Fruit fly (Drosophila melanogaster) whole organism, prepupa: ENCODE data around the gene CAH5.

Experiments
- Blimp-1 ChIP-seq: fragments of 200-800 bp; sonication (Bioruptor generic); optimal IDR thresholded peaks from 3 replicates; lab custom pipeline; 2017; ENCODE audit warnings: missing biosample characterization, missing genetic modification characterization, mild to moderate bottlenecking, moderate library complexity, missing genetic modification reagents
- CG10631 ChIP-seq: fragments of 200-800 bp; sonication (Bioruptor generic); optimal IDR thresholded peaks from 2 replicates; lab custom pipeline; 2016; ENCODE audit warnings: missing biosample characterization, missing genetic modification characterization
- CG10669 ChIP-seq: fragments of 200-800 bp; sonication (Bioruptor generic); optimal IDR thresholded peaks from 3 replicates; lab custom pipeline; 2018; ENCODE audit warnings: missing biosample characterization, mild to moderate bottlenecking, missing genetic modification characterization, moderate library complexity
- CG11294 ChIP-seq: fragments of 200-800 bp; sonication (Bioruptor generic); IDR thresholded peaks from 2 replicates; pipeline ENCODE4 v1.3.6; 2022; ENCODE audit warnings: missing biosample characterization, missing genetic modification characterization
- CG11762 ChIP-seq: fragments of 200-800 bp; sonication (Bioruptor generic); optimal IDR thresholded peaks from 3 replicates; lab custom pipeline; 2016; ENCODE audit warnings: missing biosample characterization, missing genetic modification characterization; ENCODE audit not compliant: insufficient read depth
- CG11902 ChIP-seq: fragments of 200-800 bp; sonication (Bioruptor generic); optimal IDR thresholded peaks from 3 replicates; lab custom pipeline; 2016; ENCODE audit warnings: missing biosample characterization, missing genetic modification characterization
- CG1621 ChIP-seq: fragments of 200-800 bp; sonication (Bioruptor generic); optimal IDR thresholded peaks from 3 replicates; lab custom pipeline; 2018; ENCODE audit warnings: missing biosample characterization, mild to moderate bottlenecking, missing genetic modification characterization
- CG31627 ChIP-seq: fragments of 200-800 bp; sonication (Bioruptor generic); optimal IDR thresholded peaks from 3 replicates; lab custom pipeline; 2016; ENCODE audit warnings: missing biosample characterization, missing genetic modification characterization
- CG34406 ChIP-seq: fragments of 200-800 bp; sonication (Bioruptor generic); optimal IDR thresholded peaks from 3 replicates; lab custom pipeline; 2016; ENCODE audit warnings: missing biosample characterization, missing genetic modification characterization
- CG3919 ChIP-seq: fragments of 200-800 bp; sonication (Bioruptor generic); optimal IDR thresholded peaks from 3 replicates; lab custom pipeline; 2016; ENCODE audit warnings: missing biosample characterization, missing genetic modification characterization
- CG6163 ChIP-seq: fragments of 200-800 bp; sonication (Bioruptor generic); IDR thresholded peaks from 3 replicates; pipeline ENCODE4 v1.3.6; 2022; ENCODE audit warnings: missing biosample characterization, missing genetic modification characterization
- CG6276 ChIP-seq: fragments of 200-800 bp; sonication (Bioruptor generic); optimal IDR thresholded peaks from 2 replicates; lab custom pipeline; 2017; ENCODE audit warnings: missing biosample characterization, mild to moderate bottlenecking, missing genetic modification characterization
- CG6792 ChIP-seq: fragments of 200-800 bp; sonication (Bioruptor generic); optimal IDR thresholded peaks from 3 replicates; lab custom pipeline; 2016; ENCODE audit warnings: missing biosample characterization, missing genetic modification characterization
- CG6808 ChIP-seq: fragments of 200-800 bp; sonication (Bioruptor generic); optimal IDR thresholded peaks from 3 replicates; lab custom pipeline; 2017; ENCODE audit warnings: missing biosample characterization, missing genetic modification characterization, mild to moderate bottlenecking, moderate library complexity, missing genetic modification reagents
- CG6854 ChIP-seq: fragments of 200-800 bp; sonication (Bioruptor generic); optimal IDR thresholded peaks from 2 replicates; lab custom pipeline; 2017; ENCODE audit warnings: missing biosample characterization, mild to moderate bottlenecking, missing genetic modification characterization
- Eip75B ChIP-seq: fragments of 200-800 bp; sonication (Bioruptor generic); optimal IDR thresholded peaks from 3 replicates; lab custom pipeline; 2016; ENCODE audit warnings: missing biosample characterization, missing genetic modification characterization
- Eip78C ChIP-seq: fragments of 200-800 bp; sonication (Bioruptor generic); peaks from one replicate; lab custom pipeline; 2016; ENCODE audit warnings: missing biosample characterization, missing genetic modification characterization
- Ets96B ChIP-seq: fragments of 200-800 bp; optimal IDR thresholded peaks from 2 replicates; lab custom pipeline; 2019; ENCODE audit warnings: missing biosample characterization, mild to moderate bottlenecking, missing genetic modification characterization, moderate library complexity
- Hr38 ChIP-seq: sonication (Bioruptor generic); optimal IDR thresholded peaks from 2 replicates; lab custom pipeline; 2016; ENCODE audit warnings: missing biosample characterization, missing genetic modification characterization
- Hr39 ChIP-seq: fragments of 200-800 bp; sonication (Bioruptor generic); optimal IDR thresholded peaks from 2 replicates; lab custom pipeline; 2016; ENCODE audit warnings: missing biosample characterization, missing genetic modification characterization
- Hr4 ChIP-seq: fragments of 200-800 bp; sonication (Bioruptor generic); optimal IDR thresholded peaks from 3 replicates; lab custom pipeline; 2016; ENCODE audit warnings: missing biosample characterization, missing genetic modification characterization
- Lpt ChIP-seq: fragments of 200-800 bp; sonication (Bioruptor generic); optimal IDR thresholded peaks from 3 replicates; lab custom pipeline; 2016; ENCODE audit warnings: missing biosample characterization, missing genetic modification characterization
- Met ChIP-seq: fragments of 200-800 bp; sonication (Bioruptor generic); optimal IDR thresholded peaks from 3 replicates; lab custom pipeline; 2016; ENCODE audit warnings: missing biosample characterization, missing genetic modification characterization
- OdsH ChIP-seq: fragments of 200-800 bp; sonication (Bioruptor generic); optimal IDR thresholded peaks from 3 replicates; lab custom pipeline; 2016; ENCODE audit warnings: missing biosample characterization, missing genetic modification characterization
- Smox ChIP-seq: fragments of 200-800 bp; sonication (Bioruptor generic); optimal IDR thresholded peaks from 3 replicates; lab custom pipeline; 2016; ENCODE audit warnings: missing biosample characterization, missing genetic modification characterization
- Sox102F ChIP-seq: fragments of 200-800 bp; sonication (Bioruptor generic); optimal IDR thresholded peaks from 2 replicates; lab custom pipeline; 2016; ENCODE audit warnings: missing biosample characterization, mild to moderate bottlenecking, missing genetic modification characterization
- Sox14 ChIP-seq: fragments of 200-800 bp; sonication (Bioruptor generic); optimal IDR thresholded peaks from 3 replicates; lab custom pipeline; 2016; ENCODE audit warnings: missing biosample characterization, missing genetic modification characterization
- achi ChIP-seq: fragments of 200-800 bp; sonication (Bioruptor generic); optimal IDR thresholded peaks from 3 replicates; lab custom pipeline; 2016; ENCODE audit warnings: missing biosample characterization, missing genetic modification characterization
- acj6 ChIP-seq: fragments of 200-800 bp; sonication (Bioruptor generic); optimal IDR thresholded peaks from 3 replicates; lab custom pipeline; 2016; ENCODE audit warnings: missing biosample characterization, missing genetic modification characterization
- cyc ChIP-seq: fragments of 200-800 bp; sonication (Bioruptor generic); optimal IDR thresholded peaks from 3 replicates; lab custom pipeline; 2016; ENCODE audit warnings: missing biosample characterization, missing genetic modification characterization
- dac ChIP-seq: fragments of 200-800 bp; sonication (Bioruptor generic); optimal IDR thresholded peaks from 2 replicates; lab custom pipeline; 2017; ENCODE audit warnings: missing biosample characterization, mild to moderate bottlenecking, missing genetic modification characterization
- esn ChIP-seq: fragments of 200-800 bp; sonication (Bioruptor generic); optimal IDR thresholded peaks from 2 replicates; lab custom pipeline; 2016; ENCODE audit warnings: missing biosample characterization, mild to moderate bottlenecking, missing genetic modification characterization, moderate library complexity
- fd59A ChIP-seq: fragments of 200-800 bp; sonication (Bioruptor generic); optimal IDR thresholded peaks from 2 replicates; lab custom pipeline; 2017; ENCODE audit warnings: missing biosample characterization, mild to moderate bottlenecking, missing genetic modification characterization, missing genetic modification reagents
- fd85E ChIP-seq: fragments of 200-800 bp; sonication (Bioruptor generic); optimal IDR thresholded peaks from 3 replicates; lab custom pipeline; 2016; ENCODE audit warnings: missing biosample characterization, missing genetic modification characterization
- fkh ChIP-seq: fragments of 200-800 bp; sonication (Bioruptor generic); optimal IDR thresholded peaks from 3 replicates; lab custom pipeline; 2017; ENCODE audit warnings: missing biosample characterization, mild to moderate bottlenecking, missing genetic modification characterization, moderate library complexity
- lz ChIP-seq: fragments of 200-800 bp; sonication (Bioruptor generic); optimal IDR thresholded peaks from 3 replicates; lab custom pipeline; 2016; ENCODE audit warnings: missing biosample characterization, missing genetic modification characterization
- net ChIP-seq: fragments of 200-800 bp; sonication (Bioruptor generic); optimal IDR thresholded peaks from 3 replicates; lab custom pipeline; 2016; ENCODE audit warnings: missing biosample characterization, missing genetic modification characterization
- spab ChIP-seq: fragments of 200-800 bp; sonication (Bioruptor generic); optimal IDR thresholded peaks from 2 replicates; lab custom pipeline; 2017; ENCODE audit warnings: missing biosample characterization, mild to moderate bottlenecking, missing genetic modification characterization, missing genetic modification reagents
- ss ChIP-seq, 2 experiments: fragments of 200-800 bp; sonication (Bioruptor generic); optimal IDR thresholded peaks; 2 replicates in 1 of 2; 3 replicates in 1 of 2; lab custom pipeline; 2017 to 2018; ENCODE audit warnings: mild to moderate bottlenecking in 2 of 2, missing biosample characterization in 2 of 2, missing genetic modification characterization in 2 of 2, moderate library complexity in 1 of 2
- svp ChIP-seq: fragments of 200-800 bp; sonication (Bioruptor generic); peaks from one replicate; lab custom pipeline; 2016; ENCODE audit warnings: missing biosample characterization, missing genetic modification characterization
- topi ChIP-seq: fragments of 200-800 bp; sonication (Bioruptor generic); optimal IDR thresholded peaks from 3 replicates; lab custom pipeline; 2016; ENCODE audit warnings: missing biosample characterization, missing genetic modification characterization
- vri ChIP-seq: fragments of 200-800 bp; sonication (Bioruptor generic); optimal IDR thresholded peaks from 3 replicates; lab custom pipeline; 2016; ENCODE audit warnings: missing biosample characterization, mild to moderate bottlenecking, missing genetic modification characterization

Gene CAH5

dm6 chr3R:31243079-31243668 lies 19.2 kb upstream of the CAH5 start (continued):
- TF ChIP-seq topi (GFP tag; lab: Kevin White, UChicago) (no peak), CG3919 (GFP tag; lab: Kevin White, UChicago) (peak; percentile 29), OdsH (GFP tag; lab: Kevin White, UChicago) (peak; percentile 47), Hr39 (GFP tag; lab: Kevin White, UChicago) (no peak), Met (GFP tag; lab: Kevin White, UChicago) (no peak), CG10631 (GFP tag; lab: Kevin White, UChicago) (no peak), fkh (GFP tag; lab: Kevin White, UChicago) (no peak), Lpt (GFP tag; lab: Kevin White, UChicago) (peak; percentile 55)

- TF ChIP-seq Eip75B (no peak), svp (GFP tag; lab: Kevin White, UChicago) (no peak), Lpt (GFP tag; lab: Kevin White, UChicago) (no peak), Eip78C (GFP tag; lab: Kevin White, UChicago) (no peak), CG10631 (GFP tag; lab: Kevin White, UChicago) (no peak), esn (GFP tag; lab: Kevin White, UChicago) (no peak), CG6854 (GFP tag; lab: Kevin White, UChicago) (peak; percentile 4), CG11294 (GFP tag; lab: Robert Waterston, UW) (no peak), achi (GFP tag; lab: Kevin White, UChicago) (no peak), CG10669 (GFP tag; lab: Kevin White, UChicago) (no peak), Blimp-1 (GFP tag; lab: Kevin White, UChicago) (peak; percentile 77), CG3919 (GFP tag; lab: Kevin White, UChicago) (no peak), lz (GFP tag; lab: Kevin White, UChicago) (no peak), OdsH (GFP tag; lab: Kevin White, UChicago) (no peak), CG6808 (no peak), fkh (GFP tag; lab: Kevin White, UChicago) (no peak), Hr38 (no peak)
These were observed 16.6 kb upstream of the CAH5 start for dm6 chr3R:31245785-31246184.

- TF ChIP-seq CG1621 (tag; lab: Kevin White, UChicago) (no peak), esn (GFP tag; lab: Kevin White, UChicago) (peak; percentile 80), Lpt (GFP tag; lab: Kevin White, UChicago) (peak; percentile 6), Eip75B (peak; percentile 38), dac (peak; percentile 12), ss (GFP tag; optimal IDR thresholded peaks at IDR 0.05; lab: Kevin White, UChicago) (no peak), CG6276 (GFP tag; lab: Kevin White, UChicago) (peak; percentile 81), CG11294 (GFP tag; lab: Robert Waterston, UW) (no peak), CG10669 (GFP tag; lab: Kevin White, UChicago) (no peak), CG6854 (GFP tag; lab: Kevin White, UChicago) (peak; percentile 31), Eip78C (GFP tag; lab: Kevin White, UChicago) (peak; percentile 93), acj6 (GFP tag; lab: Kevin White, UChicago) (peak; percentile 68), vri (GFP tag; lab: Kevin White, UChicago) (no peak), net (GFP tag; lab: Kevin White, UChicago) (peak; percentile 62), CG6792 (GFP tag; lab: Kevin White, UChicago) (peak; percentile 82), OdsH (GFP tag; lab: Kevin White, UChicago) (peak; percentile 68), CG6163 (GFP tag; lab: Robert Waterston, UW) (peak; percentile 74), CG11762 (GFP tag; lab: Kevin White, UChicago) (peak; percentile 53), cyc (GFP tag; lab: Kevin White, UChicago) (peak; percentile 81), topi (GFP tag; lab: Kevin White, UChicago) (peak; percentile 82), Sox102F (GFP tag; lab: Kevin White, UChicago) (peak; percentile 81), CG3919 (GFP tag; lab: Kevin White, UChicago) (peak; percentile 76), Hr4 (GFP tag; lab: Kevin White, UChicago) (peak; percentile 32), Smox (peak; percentile 78), Hr39 (GFP tag; lab: Kevin White, UChicago) (peak; percentile 77), fd85E (peak; percentile 37), Met (GFP tag; lab: Kevin White, UChicago) (peak; percentile 82), fd59A (no peak), spab (GFP tag; lab: Kevin White, UChicago) (no peak), Sox14 (peak; percentile 51), Ets96B (tag; lab: Kevin White, UChicago) (no peak), CG31627 (GFP tag; lab: Kevin White, UChicago) (peak; percentile 77), fkh (GFP tag; lab: Kevin White, UChicago) (no peak), CG11902 (GFP tag; lab: Kevin White, UChicago) (peak; percentile 65), CG6808 (no peak), CG10631 (GFP tag; lab: Kevin White, UChicago) (peak; percentile 16), Blimp-1 (GFP tag; lab: Kevin White, UChicago) (no peak), CG34406 (GFP tag; lab: Kevin White, UChicago) (peak; percentile 77)
These were observed 15.0 kb upstream of the CAH5 start for dm6 chr3R:31247281-31247995.
